Worm (Caenorhabditis elegans) whole organism, early embryonic: Measurements from ENCODE around the gene iglr-1.

Experiments used
- B0310.2 ChIP-seq: sonication (generic microtip); optimal IDR thresholded peaks from 2 replicates; lab custom pipeline; 2016; ENCODE audit warnings: mild to moderate bottlenecking, missing genetic modification characterization, missing compliant biosample characterization
- F13C5.2 ChIP-seq: sonication (generic microtip); optimal IDR thresholded peaks from 2 replicates; lab custom pipeline; 2017; ENCODE audit warnings: mild to moderate bottlenecking, missing genetic modification characterization, inconsistent platforms, missing compliant biosample characterization
- aly-1 ChIP-seq: sonication (generic microtip); optimal IDR thresholded peaks from 2 replicates; lab custom pipeline; 2016; ENCODE audit warnings: missing genetic modification characterization, missing compliant biosample characterization
- ama-1 ChIP-seq: fragments of 150-350 bp; optimal IDR thresholded peaks from 2 replicates; lab custom pipeline; 2014
- ceh-13 ChIP-seq: fragments of 200-800 bp; sonication (Bioruptor generic); optimal IDR thresholded peaks from 2 replicates; lab custom pipeline; 2018; ENCODE audit warnings: mild to moderate bottlenecking, missing genetic modification characterization, missing compliant biosample characterization
- ceh-36 ChIP-seq: sonication (generic microtip); optimal IDR thresholded peaks from 2 replicates; lab custom pipeline; 2016; ENCODE audit warnings: missing genetic modification characterization, inconsistent platforms, missing compliant biosample characterization
- ets-7 ChIP-seq: sonication (generic microtip); optimal IDR thresholded peaks from 2 replicates; lab custom pipeline; 2016; ENCODE audit warnings: missing genotype, missing genetic modification characterization, missing compliant biosample characterization
- flt-1 ChIP-seq: fragments of 200-800 bp; sonication (Bioruptor generic); IDR thresholded peaks from 2 replicates; pipeline ENCODE4 v1.3.6; 2022; ENCODE audit warnings: missing genetic modification characterization, missing compliant biosample characterization
- hmbx-1 ChIP-seq: sonication (generic microtip); optimal IDR thresholded peaks from 2 replicates; lab custom pipeline; 2016; ENCODE audit warnings: mild to moderate bottlenecking, missing genetic modification characterization, missing compliant biosample characterization
- hmg-4 ChIP-seq: fragments of 200-800 bp; sonication (Bioruptor generic); optimal IDR thresholded peaks from 2 replicates; lab custom pipeline; 2018; ENCODE audit warnings: mild to moderate bottlenecking, missing genetic modification characterization, missing compliant biosample characterization
- hnd-1 ChIP-seq: sonication (generic microtip); optimal IDR thresholded peaks from 2 replicates; lab custom pipeline; 2016; ENCODE audit warnings: missing genetic modification characterization, missing compliant biosample characterization
- pes-1 ChIP-seq: fragments of 200-800 bp; sonication (Bioruptor generic); IDR thresholded peaks from 2 replicates; pipeline ENCODE4 v1.3.6; 2022; ENCODE audit warnings: missing genetic modification reagents, missing genetic modification characterization, missing compliant biosample characterization
- scrt-1 ChIP-seq: fragments of 200-800 bp; sonication (Bioruptor generic); IDR thresholded peaks from 2 replicates; pipeline ENCODE4 v1.3.6; 2022; ENCODE audit warnings: missing genetic modification characterization, missing compliant biosample characterization
- sea-1 ChIP-seq: fragments of 200-800 bp; sonication (Bioruptor generic); conservative IDR thresholded peaks from 2 replicates; pipeline ENCODE4 v1.3.6; 2022; ENCODE audit warnings: missing genetic modification characterization, missing compliant biosample characterization
- tbx-11 ChIP-seq: fragments of 200-800 bp; sonication (Bioruptor generic); IDR thresholded peaks from 2 replicates; pipeline ENCODE4 v1.3.6; 2022; ENCODE audit warnings: missing genetic modification characterization, missing compliant biosample characterization
- tbx-37 ChIP-seq: fragments of 200-800 bp; sonication (Bioruptor generic); conservative IDR thresholded peaks from 2 replicates; pipeline ENCODE4 v1.3.6; 2022; ENCODE audit warnings: missing genetic modification reagents, missing genetic modification characterization, missing compliant biosample characterization
- tra-4 ChIP-seq: sonication (generic microtip); optimal IDR thresholded peaks from 2 replicates; lab custom pipeline; 2017; ENCODE audit warnings: missing genetic modification characterization, missing compliant biosample characterization

The iglr-1 gene

DNA sequence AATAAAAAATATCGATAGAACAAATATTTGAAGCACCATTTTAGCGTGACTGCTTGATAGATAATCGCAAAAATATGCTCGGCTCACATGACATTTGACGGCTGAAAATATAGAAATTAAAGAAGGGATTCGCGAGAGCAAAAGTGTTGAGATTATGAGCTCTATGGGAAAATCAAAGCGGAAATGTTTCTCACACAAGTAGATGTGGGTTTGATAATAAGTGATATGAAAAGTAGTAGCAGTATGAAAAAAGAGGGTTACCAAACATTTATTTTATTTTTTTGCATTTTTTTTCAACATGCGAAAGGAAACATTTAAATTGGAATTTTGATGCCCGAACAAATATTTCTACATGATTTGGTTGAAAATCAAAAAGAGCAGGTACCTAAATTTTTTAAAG is at the start of gene iglr-1:
TSS of gene iglr-1 (minus strand) at position 101 of the 400 bp plus-strand sequence.
- TF ChIP-seq scrt-1, result no peak
- no peak for TF ChIP-seq pes-1 (GFP tag; lab: Robert Waterston, UW)

DNA sequence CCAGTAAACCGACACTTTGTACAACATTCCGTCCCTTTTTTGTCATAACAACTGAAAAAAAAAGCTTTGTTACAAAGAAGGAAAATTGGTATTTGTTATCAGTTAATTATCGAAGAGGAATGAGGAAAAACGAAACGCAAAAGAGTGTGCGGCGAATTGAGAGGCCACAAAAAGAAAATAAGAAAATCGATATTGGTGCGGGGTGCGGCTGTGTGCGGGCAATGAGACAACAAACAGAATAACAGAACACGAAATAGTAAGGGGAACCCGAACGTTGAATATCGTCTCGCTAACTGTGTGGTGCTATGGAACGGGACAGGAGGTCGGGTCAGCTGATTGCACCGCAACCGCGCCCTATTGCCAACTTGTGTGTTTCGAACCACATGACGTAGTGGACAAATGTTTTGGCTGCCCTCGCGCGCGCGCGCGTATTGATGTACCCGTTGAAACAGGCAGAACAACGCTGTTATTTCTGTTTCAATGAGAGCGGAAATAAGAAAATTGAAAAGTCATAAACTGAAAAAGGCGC is 49.4 kb upstream of the iglr-1 start, which contains the start of gene C18B12.4:
TSS of gene C18B12.4 (minus strand) at position 51 of the 529 bp plus-strand sequence.
- 0 out of 2 replicates have a peak, but pooled peaks have one; percentile 27 for TF ChIP-seq flt-1 (GFP tag; lab: Robert Waterston, UW)
- no peak for TF ChIP-seq pes-1 (GFP tag; lab: Robert Waterston, UW)
- TF ChIP-seq aly-1 (tag; lab: Kevin White, UChicago), result no peak
- no peak for TF ChIP-seq ama-1 (lab: Kevin White, UChicago)
- no peak for TF ChIP-seq ets-7 (tag; lab: Kevin White, UChicago)
- TF ChIP-seq hnd-1 (tag; lab: Kevin White, UChicago), result no peak
- TF ChIP-seq F13C5.2 (tag; lab: Kevin White, UChicago), result peak; percentile 55
- peak; percentile 79 for TF ChIP-seq hmg-4 (GFP tag; lab: Kevin White, UChicago)
- TF ChIP-seq tbx-11 (GFP tag; lab: Robert Waterston, UW), result no peak
- TF ChIP-seq tra-4 (tag; lab: Kevin White, UChicago), result no peak
- 0 out of 2 replicates have a peak, but pooled peaks have one; percentile 30 for TF ChIP-seq scrt-1
- TF ChIP-seq ceh-13, result no peak
- TF ChIP-seq B0310.2, result no peak
- no peak for TF ChIP-seq sea-1
- no peak for TF ChIP-seq hmbx-1 (tag; lab: Kevin White, UChicago)
- TF ChIP-seq ceh-36, result no peak
- TF ChIP-seq tbx-37 (GFP tag; lab: Robert Waterston, UW), result no peak

DNA sequence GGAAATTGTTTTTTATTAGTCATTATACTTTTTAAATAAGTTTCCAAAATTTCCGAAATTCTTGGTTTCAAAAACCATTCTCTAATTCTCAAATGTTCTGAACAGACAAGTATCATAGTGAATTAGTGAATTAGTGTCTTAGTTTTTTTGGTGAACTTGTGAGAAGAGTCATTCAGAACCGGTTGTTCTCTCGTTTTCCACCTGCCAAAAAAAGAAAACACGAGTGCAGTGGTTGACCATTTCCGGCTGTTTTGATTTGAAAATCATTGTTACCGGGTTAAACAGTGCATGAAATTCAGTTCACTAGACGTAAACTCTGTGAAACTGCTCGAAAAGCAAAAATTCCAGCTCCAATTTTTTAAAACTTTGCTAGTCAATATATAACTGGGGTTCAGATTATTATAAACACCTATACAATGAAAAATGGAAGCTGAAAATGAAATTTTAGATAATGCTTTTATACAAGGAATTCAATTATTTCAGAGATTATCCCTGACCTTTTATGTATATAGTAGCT is 48.6 kb upstream of the iglr-1 start:
- no peak for TF ChIP-seq sea-1
- no peak for TF ChIP-seq tbx-37 (GFP tag; lab: Robert Waterston, UW)
- no peak for TF ChIP-seq scrt-1
- no peak for TF ChIP-seq aly-1 (tag; lab: Kevin White, UChicago)
- TF ChIP-seq B0310.2, result no peak
- TF ChIP-seq hnd-1 (tag; lab: Kevin White, UChicago), result no peak
- TF ChIP-seq tra-4 (tag; lab: Kevin White, UChicago), result no peak
- TF ChIP-seq flt-1 (GFP tag; lab: Robert Waterston, UW), result no peak
- no peak for TF ChIP-seq F13C5.2 (tag; lab: Kevin White, UChicago)
- no peak for TF ChIP-seq hmg-4 (GFP tag; lab: Kevin White, UChicago)
- TF ChIP-seq ceh-36, result no peak
- TF ChIP-seq ceh-13, result no peak
- TF ChIP-seq ama-1 (lab: Kevin White, UChicago), result no peak
- no peak for TF ChIP-seq pes-1 (GFP tag; lab: Robert Waterston, UW)
- no peak for TF ChIP-seq ets-7 (tag; lab: Kevin White, UChicago)
- no peak for TF ChIP-seq hmbx-1 (tag; lab: Kevin White, UChicago)

DNA sequence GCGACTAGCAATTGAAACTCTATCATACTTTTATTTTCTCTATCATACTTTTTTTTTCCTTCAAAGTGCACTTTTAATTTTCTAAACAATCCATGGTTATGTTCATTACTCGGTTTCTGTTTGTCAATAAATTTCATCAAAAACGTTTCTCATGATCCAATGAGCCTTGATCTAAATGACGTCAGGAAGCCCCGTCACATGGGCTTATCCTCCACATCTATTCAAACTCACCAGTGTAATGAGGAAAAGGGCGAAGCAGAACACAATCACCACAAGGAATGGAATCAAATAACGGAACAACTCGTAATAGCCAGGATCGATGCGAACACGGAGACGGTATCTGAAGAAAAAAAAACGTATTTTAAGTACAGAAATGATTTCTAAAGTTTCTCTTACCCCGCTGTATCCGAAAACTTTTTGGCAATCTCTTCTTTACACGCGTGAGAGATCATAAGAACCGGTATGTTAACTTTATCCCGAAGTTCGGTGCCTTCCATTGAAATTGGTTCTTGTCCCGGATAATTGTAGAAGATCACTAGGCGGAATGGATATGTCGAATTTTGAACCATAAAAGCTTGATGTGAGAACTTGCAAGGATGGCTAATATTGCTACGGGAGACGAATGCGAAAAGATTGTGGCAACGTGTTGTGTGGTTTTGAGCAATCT is 48.0 kb upstream of the iglr-1 start:
- no peak for TF ChIP-seq pes-1 (GFP tag; lab: Robert Waterston, UW)
- no peak for TF ChIP-seq F13C5.2 (tag; lab: Kevin White, UChicago)
- no peak for TF ChIP-seq flt-1 (GFP tag; lab: Robert Waterston, UW)
- TF ChIP-seq hmbx-1 (tag; lab: Kevin White, UChicago), result no peak
- no peak for TF ChIP-seq tbx-11 (GFP tag; lab: Robert Waterston, UW)
- no peak for TF ChIP-seq ceh-13
- no peak for TF ChIP-seq ceh-36
- no peak for TF ChIP-seq ama-1 (lab: Kevin White, UChicago)

DNA sequence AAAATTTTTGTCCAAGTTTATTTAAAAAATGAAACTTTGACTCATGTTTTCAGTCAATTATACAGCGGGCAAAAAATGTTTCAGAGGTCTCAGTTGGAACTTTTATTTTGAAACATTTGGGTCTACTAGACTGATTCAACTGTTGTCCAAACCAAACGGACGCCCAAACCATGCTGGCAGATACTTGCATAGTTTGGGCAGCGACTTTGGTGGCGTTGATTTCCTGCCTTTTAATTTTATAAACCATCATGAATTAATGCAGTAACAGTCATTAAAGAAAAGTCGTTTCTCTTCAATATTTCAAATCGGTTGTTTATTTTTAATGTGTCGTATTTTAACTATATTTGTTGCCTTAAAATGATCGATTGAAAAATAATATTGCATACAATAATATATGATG is 45.1 kb upstream of the iglr-1 start:
- TF ChIP-seq hmg-4 (GFP tag; lab: Kevin White, UChicago), result no peak
- TF ChIP-seq ama-1 (lab: Kevin White, UChicago), result no peak
- no peak for TF ChIP-seq B0310.2
- TF ChIP-seq scrt-1, result no peak
- no peak for TF ChIP-seq aly-1 (tag; lab: Kevin White, UChicago)
- no peak for TF ChIP-seq ceh-36
- TF ChIP-seq F13C5.2 (tag; lab: Kevin White, UChicago), result no peak
- TF ChIP-seq pes-1 (GFP tag; lab: Robert Waterston, UW), result no peak
- no peak for TF ChIP-seq flt-1 (GFP tag; lab: Robert Waterston, UW)
- no peak for TF ChIP-seq hnd-1 (tag; lab: Kevin White, UChicago)
- no peak for TF ChIP-seq tbx-11 (GFP tag; lab: Robert Waterston, UW)
- TF ChIP-seq tra-4 (tag; lab: Kevin White, UChicago), result no peak
- TF ChIP-seq tbx-37 (GFP tag; lab: Robert Waterston, UW), result no peak
- no peak for TF ChIP-seq ceh-13
- TF ChIP-seq hmbx-1 (tag; lab: Kevin White, UChicago), result no peak
- TF ChIP-seq ets-7 (tag; lab: Kevin White, UChicago), result no peak
- TF ChIP-seq sea-1, result no peak

DNA sequence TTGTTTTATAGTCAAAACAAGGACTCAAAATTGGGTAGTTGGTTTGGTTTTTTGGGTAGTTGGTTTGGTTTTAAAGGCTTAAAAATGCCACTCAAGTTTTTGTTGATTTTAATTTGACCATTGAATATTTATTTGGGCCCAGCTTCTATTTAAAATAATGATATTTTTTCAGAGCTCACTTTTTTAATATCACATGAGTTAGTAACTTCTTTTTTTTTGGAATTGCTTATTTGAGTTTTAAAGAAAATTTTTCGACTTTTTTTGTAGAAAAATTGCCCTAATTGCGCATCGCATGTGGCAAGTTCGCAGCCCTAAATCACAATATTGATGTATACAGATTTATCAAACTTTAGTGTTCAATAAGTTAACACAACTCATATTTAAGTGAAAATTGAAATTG is 44.6 kb upstream of the iglr-1 start:
- TF ChIP-seq scrt-1, result no peak
- no peak for TF ChIP-seq tbx-11 (GFP tag; lab: Robert Waterston, UW)
- TF ChIP-seq hmbx-1 (tag; lab: Kevin White, UChicago), result no peak
- TF ChIP-seq hmg-4 (GFP tag; lab: Kevin White, UChicago), result no peak
- no peak for TF ChIP-seq ets-7 (tag; lab: Kevin White, UChicago)
- TF ChIP-seq B0310.2, result no peak
- no peak for TF ChIP-seq F13C5.2 (tag; lab: Kevin White, UChicago)
- no peak for TF ChIP-seq ceh-13
- no peak for TF ChIP-seq flt-1 (GFP tag; lab: Robert Waterston, UW)
- no peak for TF ChIP-seq ama-1 (lab: Kevin White, UChicago)
- TF ChIP-seq tbx-37 (GFP tag; lab: Robert Waterston, UW), result no peak
- TF ChIP-seq aly-1 (tag; lab: Kevin White, UChicago), result no peak
- no peak for TF ChIP-seq sea-1
- TF ChIP-seq ceh-36, result no peak
- no peak for TF ChIP-seq pes-1 (GFP tag; lab: Robert Waterston, UW)
- TF ChIP-seq tra-4 (tag; lab: Kevin White, UChicago), result no peak
